Worm (Caenorhabditis elegans): ENCODE results near the gene C48D1.1.

DNA sequence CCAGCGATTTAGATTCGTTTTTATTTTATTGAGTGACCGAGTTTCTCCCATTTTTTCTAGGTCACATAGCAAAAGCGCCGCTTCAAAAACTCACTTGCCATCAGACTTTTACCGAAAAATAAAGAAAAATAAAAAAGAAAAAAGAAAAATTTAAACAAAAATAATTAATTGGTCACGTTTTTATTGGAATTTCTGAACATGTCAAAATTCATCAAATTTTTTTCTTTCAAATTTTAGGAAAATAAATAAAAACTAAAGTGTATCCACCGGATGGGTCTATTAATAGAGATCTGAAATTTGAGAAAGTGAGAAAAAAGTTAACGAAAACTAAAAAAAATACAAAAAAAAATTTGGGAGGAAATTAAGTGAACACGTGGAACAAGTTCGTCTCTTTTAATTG is 12.4 kb upstream of the C48D1.1 start, which contains the start of gene C48D1.9:
- no peak for TF ChIP-seq ztf-11 (tag; optimal IDR thresholded peaks at IDR 0.05)
- no peak for TF ChIP-seq mep-1 (tag; optimal IDR thresholded peaks at IDR 0.05)
- no peak for TF ChIP-seq nhr-237 (tag; optimal IDR thresholded peaks at IDR 0.05)
- no peak for TF ChIP-seq mab-5 (tag; optimal IDR thresholded peaks at IDR 0.05)
- no peak for TF ChIP-seq ceh-43 (GFP tag; optimal IDR thresholded peaks at IDR 0.05)
- TF ChIP-seq ces-1 (GFP tag; optimal IDR thresholded peaks at IDR 0.05), result no peak
- no peak for TF ChIP-seq ham-2 (GFP tag; optimal IDR thresholded peaks at IDR 0.05)
- TF ChIP-seq tbx-8 (GFP tag; optimal IDR thresholded peaks at IDR 0.05), result no peak
- TF ChIP-seq pha-4 (tag; optimal IDR thresholded peaks at IDR 0.05), result no peak
- no peak for TF ChIP-seq nhr-12 (tag; optimal IDR thresholded peaks at IDR 0.05)

All from whole organism, mixed stage, embryonic.